Fruit fly (Drosophila melanogaster) whole organism, embryonic: Measurements from ENCODE around the gene Cyp6t1.

Experiments
- Atf3 ChIP-seq: fragments of 200-800 bp; sonication (Bioruptor generic); optimal IDR thresholded peaks from 3 replicates; lab custom pipeline; 2016; ENCODE audit warnings: missing biosample characterization, missing genetic modification characterization
- CG11398 ChIP-seq: fragments of 200-800 bp; sonication (Bioruptor generic); optimal IDR thresholded peaks from 2 replicates; lab custom pipeline; 2016; ENCODE audit warnings: missing biosample characterization, missing genetic modification characterization
- CG12391 ChIP-seq: fragments of 200-800 bp; sonication (Bioruptor generic); optimal IDR thresholded peaks from 3 replicates; lab custom pipeline; 2018; ENCODE audit warnings: missing biosample characterization, mild to moderate bottlenecking, missing genetic modification characterization, moderate library complexity
- CG12942 ChIP-seq: fragments of 200-800 bp; sonication (Bioruptor generic); optimal IDR thresholded peaks from 3 replicates; lab custom pipeline; 2016; ENCODE audit warnings: missing biosample characterization, missing genetic modification characterization
- CG13894 ChIP-seq: fragments of 200-800 bp; sonication (Bioruptor generic); optimal IDR thresholded peaks from 3 replicates; lab custom pipeline; 2018; ENCODE audit warnings: missing biosample characterization, mild to moderate bottlenecking, missing genetic modification characterization, moderate library complexity
- CG17328 ChIP-seq: fragments of 200-800 bp; sonication (Bioruptor generic); IDR thresholded peaks from 2 replicates; pipeline ENCODE4 v1.3.6; 2022; ENCODE audit warnings: missing biosample characterization, missing genetic modification characterization
- CG17359 ChIP-seq: fragments of 200-800 bp; sonication (Bioruptor generic); optimal IDR thresholded peaks from 3 replicates; lab custom pipeline; 2018; ENCODE audit warnings: missing biosample characterization, mild to moderate bottlenecking, missing genetic modification characterization, moderate library complexity
- CG2116 ChIP-seq: fragments of 200-800 bp; sonication (Bioruptor generic); optimal IDR thresholded peaks from 3 replicates; lab custom pipeline; 2018; ENCODE audit warnings: missing biosample characterization, mild to moderate bottlenecking, missing genetic modification characterization
- CG2889 ChIP-seq: fragments of 200-800 bp; sonication (Bioruptor generic); IDR thresholded peaks from 3 replicates; pipeline ENCODE4 v1.3.6; 2022; ENCODE audit warnings: missing biosample characterization, missing genetic modification characterization
- CG3847 ChIP-seq: fragments of 200-800 bp; sonication (Bioruptor generic); IDR thresholded peaks from 2 replicates; pipeline ENCODE4 v1.3.6; 2022; ENCODE audit warnings: missing biosample characterization, missing genetic modification characterization
- CG3995 ChIP-seq: fragments of 200-800 bp; sonication (Bioruptor generic); optimal IDR thresholded peaks from 3 replicates; lab custom pipeline; 2016; ENCODE audit warnings: missing biosample characterization, missing genetic modification characterization
- CG4282 ChIP-seq: fragments of 200-800 bp; sonication (Bioruptor generic); optimal IDR thresholded peaks from 2 replicates; lab custom pipeline; 2016; ENCODE audit warnings: missing biosample characterization, missing genetic modification characterization
- CG4360 ChIP-seq: fragments of 200-800 bp; sonication (Bioruptor generic); IDR thresholded peaks from 2 replicates; pipeline ENCODE4 v1.3.6; 2022; ENCODE audit warnings: missing biosample characterization, missing genetic modification characterization
- CG4730 ChIP-seq: fragments of 200-800 bp; sonication (Bioruptor generic); IDR thresholded peaks from 2 replicates; pipeline ENCODE4 v1.3.6; 2022; ENCODE audit warnings: missing biosample characterization, missing genetic modification characterization
- CG6689 ChIP-seq: fragments of 200-800 bp; sonication (Bioruptor generic); IDR thresholded peaks from 2 replicates; pipeline ENCODE4 v1.3.6; 2022; ENCODE audit warnings: missing biosample characterization, missing genetic modification characterization
- CG6791 ChIP-seq: fragments of 200-800 bp; sonication (Bioruptor generic); IDR thresholded peaks from 3 replicates; pipeline ENCODE4 v1.3.6; 2022; ENCODE audit warnings: missing biosample characterization, missing genetic modification characterization; ENCODE audit not compliant: partially characterized antibody
- CG8944 ChIP-seq: fragments of 200-800 bp; sonication (Bioruptor generic); optimal IDR thresholded peaks from 3 replicates; lab custom pipeline; 2016; ENCODE audit warnings: missing biosample characterization, missing genetic modification characterization
- CG9727 ChIP-seq: fragments of 200-800 bp; sonication (Bioruptor generic); optimal IDR thresholded peaks from 3 replicates; lab custom pipeline; 2017; ENCODE audit warnings: missing biosample characterization, mild to moderate bottlenecking, missing genetic modification characterization
- Camta ChIP-seq: fragments of 200-800 bp; sonication (Bioruptor generic); optimal IDR thresholded peaks from 2 replicates; lab custom pipeline; 2016; ENCODE audit warnings: missing biosample characterization, missing genetic modification characterization
- Drgx ChIP-seq: fragments of 200-800 bp; sonication (Bioruptor generic); IDR thresholded peaks from 2 replicates; pipeline ENCODE4 v1.3.6; 2022; ENCODE audit warnings: missing biosample characterization, missing genetic modification characterization
- Gsc ChIP-seq: fragments of 200-800 bp; sonication (Bioruptor generic); IDR thresholded peaks from 2 replicates; pipeline ENCODE4 v1.3.6; 2022; ENCODE audit warnings: missing biosample characterization, missing genetic modification characterization
- HLH3B ChIP-seq: fragments of 200-800 bp; sonication (Bioruptor generic); IDR thresholded peaks from 2 replicates; pipeline ENCODE4 v1.3.6; 2022; ENCODE audit warnings: missing biosample characterization, missing genetic modification characterization
- Hr39 ChIP-seq: fragments of >200 bp; optimal IDR thresholded peaks from 2 replicates; lab custom pipeline; 2017
- Lhr ChIP-seq: fragments of 200-800 bp; sonication (Bioruptor generic); optimal IDR thresholded peaks from 3 replicates; lab custom pipeline; 2017; ENCODE audit warnings: mild to moderate bottlenecking, missing biosample characterization, missing genetic modification reagents, missing genetic modification characterization
- Oli ChIP-seq: fragments of 200-800 bp; sonication (Bioruptor generic); optimal IDR thresholded peaks from 2 replicates; lab custom pipeline; 2018; ENCODE audit warnings: missing biosample characterization, mild to moderate bottlenecking, missing genetic modification characterization, moderate library complexity
- Opbp ChIP-seq: fragments of 200-800 bp; sonication (Bioruptor generic); IDR thresholded peaks from 3 replicates; pipeline ENCODE4 v1.3.6; 2022; ENCODE audit warnings: missing biosample characterization, missing genetic modification characterization; ENCODE audit not compliant: partially characterized antibody
- Six4 ChIP-seq: fragments of 200-800 bp; sonication (Bioruptor generic); optimal IDR thresholded peaks from 2 replicates; lab custom pipeline; 2016; ENCODE audit warnings: missing biosample characterization, missing genetic modification characterization
- ara ChIP-seq: fragments of 200-800 bp; sonication (Bioruptor generic); IDR thresholded peaks from 2 replicates; pipeline ENCODE4 v1.3.6; 2022; ENCODE audit warnings: missing biosample characterization, missing genetic modification characterization
- cad ChIP-seq: fragments of >200 bp; optimal IDR thresholded peaks from 2 replicates; lab custom pipeline; 2017; ENCODE audit warnings: missing biosample characterization, missing genetic modification characterization
- ci ChIP-seq: fragments of 200-800 bp; sonication (Bioruptor generic); IDR thresholded peaks from 3 replicates; pipeline ENCODE4 v1.3.6; 2022; ENCODE audit warnings: missing biosample characterization, missing genetic modification characterization
- exex ChIP-seq: fragments of 200-800 bp; sonication (Bioruptor generic); optimal IDR thresholded peaks from 4 replicates; lab custom pipeline; 2018; ENCODE audit warnings: missing biosample characterization, mild to moderate bottlenecking, missing genetic modification characterization, moderate library complexity
- fu2 ChIP-seq: fragments of 200-800 bp; sonication (Bioruptor generic); optimal IDR thresholded peaks from 2 replicates; lab custom pipeline; 2016; ENCODE audit warnings: missing biosample characterization, missing genetic modification characterization
- gsb ChIP-seq: fragments of 200-800 bp; sonication (Bioruptor generic); IDR thresholded peaks from 2 replicates; pipeline ENCODE4 v1.3.6; 2022; ENCODE audit warnings: missing biosample characterization, missing genetic modification characterization
- her ChIP-seq: fragments of 200-800 bp; sonication (Bioruptor generic); optimal IDR thresholded peaks from 2 replicates; lab custom pipeline; 2016; ENCODE audit warnings: missing biosample characterization, missing genetic modification characterization
- hkb ChIP-seq, 2 experiments: fragments of 200-800 bp in 1 of 2; fragments of >200 bp in 1 of 2; sonication (Bioruptor generic) in 1 of 2; IDR thresholded peaks in 1 of 2; optimal IDR thresholded peaks in 1 of 2; 2 replicates each; pipeline versions ENCODE4 v1.3.6 to Lab custom; 2017 to 2022; ENCODE audit warnings: missing biosample characterization in 1 of 2, missing genetic modification characterization in 1 of 2
- mirr ChIP-seq: fragments of 200-800 bp; sonication (Bioruptor generic); optimal IDR thresholded peaks from 3 replicates; lab custom pipeline; 2018; ENCODE audit warnings: missing biosample characterization, mild to moderate bottlenecking, missing genetic modification characterization
- otp ChIP-seq: fragments of 200-800 bp; sonication (Bioruptor generic); IDR thresholded peaks from 3 replicates; pipeline ENCODE4, ENCODE4 v1.3.6; 2022; ENCODE audit warnings: missing biosample characterization, missing genetic modification characterization
- prd ChIP-seq, 3 experiments: fragments of >200 bp in 2 of 3; fragments of 200-800 bp in 1 of 3; sonication (Bioruptor generic) in 1 of 3; optimal IDR thresholded peaks in 2 of 3; IDR thresholded peaks in 1 of 3; 2 replicates in 2 of 3; 3 replicates in 1 of 3; pipeline versions ENCODE4 v1.3.6 to Lab custom; 2017 to 2022; ENCODE audit warnings: missing biosample characterization in 1 of 3, missing genetic modification characterization in 1 of 3
- row ChIP-seq: fragments of 200-800 bp; sonication (Bioruptor generic); IDR thresholded peaks from 3 replicates; pipeline ENCODE4 v1.3.6; 2022; ENCODE audit warnings: missing biosample characterization, missing genetic modification characterization
- salm ChIP-seq: fragments of 200-800 bp; sonication (Bioruptor generic); optimal IDR thresholded peaks from 2 replicates; lab custom pipeline; 2018; ENCODE audit warnings: missing biosample characterization, mild to moderate bottlenecking, missing genetic modification characterization
- stc ChIP-seq: fragments of 200-800 bp; sonication (Bioruptor generic); IDR thresholded peaks from 2 replicates; pipeline ENCODE4 v1.3.6; 2022; ENCODE audit warnings: missing biosample characterization, missing genetic modification characterization
- trem ChIP-seq: fragments of 200-800 bp; optimal IDR thresholded peaks from 3 replicates; lab custom pipeline; 2019; ENCODE audit warnings: missing biosample characterization, mild to moderate bottlenecking, missing genetic modification characterization, moderate library complexity
- vfl ChIP-seq: fragments of 200-800 bp; sonication (Bioruptor generic); optimal IDR thresholded peaks from 2 replicates; lab custom pipeline; 2016; ENCODE audit warnings: missing biosample characterization, missing genetic modification characterization
- zfh2 ChIP-seq: fragments of 200-800 bp; sonication (Bioruptor generic); optimal IDR thresholded peaks from 2 replicates; lab custom pipeline; 2016; ENCODE audit warnings: missing biosample characterization, missing genetic modification characterization

Gene Cyp6t1

dm6 chrX:21497025-21497424 lies 22.0 kb downstream of the Cyp6t1 start (continued):
- TF ChIP-seq mirr (GFP tag; lab: Kevin White, UChicago) (no peak), CG11398 (no peak), row (GFP tag; lab: Robert Waterston, UW) (peak; percentile 47; the same call in 1 of the 3 replicates), CG2889 (GFP tag; lab: Robert Waterston, UW) (no peak), CG4282 (GFP tag; lab: Kevin White, UChicago) (no peak), prd (optimal IDR thresholded peaks at IDR 0.05; lab: Kevin White, UChicago) (no peak), prd (GFP tag; IDR thresholded peaks at IDR 0.05; lab: Robert Waterston, UW) (peak; percentile 17; the same call in 1 of the 3 replicates), Gsc (GFP tag; lab: Robert Waterston, UW) (no peak), CG9727 (peak; percentile 5), her (GFP tag; lab: Kevin White, UChicago) (no peak), CG3847 (GFP tag; lab: Robert Waterston, UW) (no peak), vfl (GFP tag; lab: Kevin White, UChicago) (no peak), Opbp (GFP tag; lab: Robert Waterston, UW) (no peak), Atf3 (no peak), CG6689 (GFP tag; lab: Robert Waterston, UW) (peak; percentile 15; the same call in 1 of the 2 replicates), Six4 (no peak), CG13894 (no peak), gsb (no peak), CG4360 (GFP tag; lab: Robert Waterston, UW) (no peak), Oli (tag; lab: Kevin White, UChicago) (peak; percentile 8), ara (GFP tag; lab: Robert Waterston, UW) (no peak), CG8944 (GFP tag; lab: Kevin White, UChicago) (no peak), hkb (optimal IDR thresholded peaks at IDR 0.05; lab: Kevin White, UChicago) (no peak), hkb (GFP tag; IDR thresholded peaks at IDR 0.05; lab: Robert Waterston, UW) (no peak), HLH3B (GFP tag; lab: Robert Waterston, UW) (no peak), CG12391 (tag; lab: Kevin White, UChicago) (no peak), CG3995 (no peak), ci (GFP tag; lab: Robert Waterston, UW) (no peak), Lhr (GFP tag; lab: Kevin White, UChicago) (no peak), Hr39 (lab: Kevin White, UChicago) (no peak), exex (no peak), trem (no peak), zfh2 (no peak), fu2 (GFP tag; lab: Kevin White, UChicago) (no peak), salm (tag; lab: Kevin White, UChicago) (no peak), CG2116 (GFP tag; lab: Kevin White, UChicago) (no peak), CG4730 (GFP tag; lab: Robert Waterston, UW) (no peak), Drgx (GFP tag; lab: Robert Waterston, UW) (no peak), CG17328 (GFP tag; lab: Robert Waterston, UW) (no peak), CG12942 (GFP tag; lab: Kevin White, UChicago) (no peak)

dm6 chrX:21478845-21479244 lies 40.2 kb downstream of the Cyp6t1 start, which contains the start of gene Ir20a:
Ir20a (minus strand) TSS chrX:21478945.
- TF ChIP-seq otp (GFP tag; lab: Robert Waterston, UW) (no peak), cad (GFP tag; lab: Kevin White, UChicago) (no peak), CG17359 (tag; lab: Kevin White, UChicago) (no peak), CG6791 (GFP tag; lab: Robert Waterston, UW) (no peak), CG2116 (GFP tag; lab: Kevin White, UChicago) (no peak), stc (GFP tag; lab: Robert Waterston, UW) (no peak), Camta (GFP tag; lab: Kevin White, UChicago) (no peak)
